Fruit fly (Drosophila melanogaster): ENCODE measurements around the gene TotF.

The TotF gene

dm6 chr2L:19941352-19941851 lies 29.2 kb upstream of the TotF start (continued):
- TF ChIP-seq CG14710 (tag; optimal IDR thresholded peaks at IDR 0.05) (peak; percentile 63), Nf-YB (GFP tag; optimal IDR thresholded peaks at IDR 0.05) (peak; percentile 50), Gug (GFP tag; IDR thresholded peaks at IDR 0.05) (peak; percentile 86), tll (GFP tag; optimal IDR thresholded peaks at IDR 0.05) (no peak), CG7357 (GFP tag; IDR thresholded peaks at IDR 0.05) (peak; percentile 84), CG7745 (tag; optimal IDR thresholded peaks at IDR 0.05) (no peak), pnt (GFP tag; optimal IDR thresholded peaks at IDR 0.05) (peak; percentile 80), fd64A (GFP tag; optimal IDR thresholded peaks at IDR 0.05) (peak; percentile 47), nmo (GFP tag; optimal IDR thresholded peaks at IDR 0.05) (peak; percentile 28), gce (GFP tag; IDR thresholded peaks at IDR 0.05) (peak; percentile 90), MBD-R2 (GFP tag; IDR thresholded peaks at IDR 0.05) (peak; percentile 88), CG12659 (GFP tag; optimal IDR thresholded peaks at IDR 0.05) (peak; percentile 85), CG4707 (GFP tag; optimal IDR thresholded peaks at IDR 0.05) (peak; percentile 36), CG8089 (GFP tag; optimal IDR thresholded peaks at IDR 0.05) (peak; percentile 75), CG16779 (GFP tag; IDR thresholded peaks at IDR 0.05) (peak; percentile 93), CG12236 (GFP tag; optimal IDR thresholded peaks at IDR 0.05) (peak; percentile 71), pho (GFP tag; optimal IDR thresholded peaks at IDR 0.05) (peak; percentile 87), BtbVII (GFP tag; optimal IDR thresholded peaks at IDR 0.05) (peak; percentile 84), CG7372 (GFP tag; IDR thresholded peaks at IDR 0.05) (peak; percentile 81), Poxn (GFP tag; IDR thresholded peaks at IDR 0.05) (peak; percentile 79), CG31388 (GFP tag; optimal IDR thresholded peaks at IDR 0.05) (no peak), CG4617 (GFP tag; optimal IDR thresholded peaks at IDR 0.05; ENCODE audit: borderline replicate concordance) (peak; percentile 49), CG2120 (GFP tag; optimal IDR thresholded peaks at IDR 0.05) (peak; percentile 95), exex (tag; optimal IDR thresholded peaks at IDR 0.05) (peak; percentile 15), Dek (tag; optimal IDR thresholded peaks at IDR 0.05) (peak; percentile 79), slou (GFP tag; optimal IDR thresholded peaks at IDR 0.05) (peak; percentile 27), H15 (GFP tag; IDR thresholded peaks at IDR 0.05) (peak; percentile 89), CG2712 (tag; optimal IDR thresholded peaks at IDR 0.05) (peak; percentile 84), CG11696 (GFP tag; IDR thresholded peaks at IDR 0.05) (peak; percentile 64), pita (GFP tag; optimal IDR thresholded peaks at IDR 0.05) (no peak), scrt (GFP tag; optimal IDR thresholded peaks at IDR 0.05) (peak; percentile 70), lola (GFP tag; optimal IDR thresholded peaks at IDR 0.05) (peak in 1 of 3 experiments; percentile 72), zfh1 (GFP tag; IDR thresholded peaks at IDR 0.05) (peak; percentile 93), dm (GFP tag; optimal IDR thresholded peaks at IDR 0.05) (peak; percentile 71), CG15479 (GFP tag; optimal IDR thresholded peaks at IDR 0.05) (no peak), CG13894 (tag; optimal IDR thresholded peaks at IDR 0.05) (peak; percentile 56), ERR (GFP tag; optimal IDR thresholded peaks at IDR 0.05) (peak; percentile 24), stc (GFP tag; IDR thresholded peaks at IDR 0.05) (peak; percentile 90), sna (GFP tag; IDR thresholded peaks at IDR 0.05; ENCODE audit: partially characterized antibody) (no peak), Bteb2 (GFP tag; optimal IDR thresholded peaks at IDR 0.05) (peak; percentile 83), Dad (GFP tag; optimal IDR thresholded peaks at IDR 0.05) (peak; percentile 53), mam (GFP tag; optimal IDR thresholded peaks at IDR 0.05) (peak; percentile 88), CG8924 (tag; optimal IDR thresholded peaks at IDR 0.05) (peak; percentile 81), CG4854 (GFP tag; optimal IDR thresholded peaks at IDR 0.05) (peak; percentile 23), Sox100B (GFP tag; optimal IDR thresholded peaks at IDR 0.05) (peak; percentile 66), tio (GFP tag; optimal IDR thresholded peaks at IDR 0.05) (peak; percentile 69), Max (GFP tag; optimal IDR thresholded peaks at IDR 0.05) (no peak), CG7928 (GFP tag; optimal IDR thresholded peaks at IDR 0.05) (peak; percentile 44), ap (GFP tag; IDR thresholded peaks at IDR 0.05) (peak; percentile 80), CG18011 (GFP tag; optimal IDR thresholded peaks at IDR 0.05) (peak; percentile 35)

Measured in whole organism, embryonic.